Fruit fly (Drosophila melanogaster) whole organism: ENCODE results near the gene CG15356.

Experiments
- CG8478 ChIP-seq: fragments of >200 bp; optimal IDR thresholded peaks from 2 replicates; lab custom pipeline; 2018; ENCODE audit warnings: inconsistent platforms
- Dll ChIP-seq: fragments of >200 bp; optimal IDR thresholded peaks from 2 replicates; lab custom pipeline; 2017
- EcR ChIP-seq, 2 experiments: fragments of >200 bp; optimal IDR thresholded peaks; 2 replicates each; lab custom pipeline; 2017; ENCODE audit warnings: missing biosample characterization in 2 of 2, missing genetic modification characterization in 2 of 2, missing genetic modification reagents in 2 of 2
- pan ChIP-seq: fragments of >200 bp; optimal IDR thresholded peaks from 2 replicates; lab custom pipeline; 2017
- psq ChIP-seq: fragments of >200 bp; optimal IDR thresholded peaks from 2 replicates; lab custom pipeline; 2017
- usp ChIP-seq: fragments of >200 bp; optimal IDR thresholded peaks from 2 replicates; lab custom pipeline; 2017; ENCODE audit warnings: missing biosample characterization, missing genetic modification characterization, mixed read lengths

DNA sequence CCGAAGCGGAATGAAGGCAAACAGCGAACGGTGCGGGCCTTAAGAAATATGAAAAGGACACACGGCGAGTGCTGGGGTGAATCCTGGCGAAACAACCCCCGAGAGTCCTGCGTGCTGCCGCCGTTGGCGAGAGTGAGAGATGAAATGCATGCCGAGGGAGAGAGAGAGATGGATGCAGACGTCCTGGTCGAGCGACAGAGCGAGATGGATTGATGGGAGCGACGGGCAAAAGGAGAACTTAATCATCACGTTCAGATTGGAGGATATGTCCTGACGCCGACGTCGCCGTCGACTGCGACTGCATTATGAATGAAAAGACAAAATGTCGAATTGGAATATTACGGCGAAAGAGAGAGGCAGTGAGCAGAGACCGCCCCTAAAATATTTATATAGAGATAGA, 26.0 kb downstream of the CG15356 start:
- TF ChIP-seq psq (no peak), usp (GFP tag; lab: Kevin White, UChicago) (no peak), EcR (GFP tag; optimal IDR thresholded peaks at IDR 0.05; lab: Kevin White, UChicago) (no peak), CG8478 (lab: Kevin White, UChicago) (no peak), Dll (lab: Kevin White, UChicago) (no peak), pan (lab: Kevin White, UChicago) (no peak)
